Fruit fly (Drosophila melanogaster): ENCODE measurements around the gene CG14668.

Gene CG14668

dm6 chr3R:5369490-5370001, 17.9 kb downstream of the CG14668 start, which contains the start of the genes CG31542 and CG34277:
TSS of gene CG31542 (plus strand) at chr3R:5369540.
TSS of gene CG34277 (plus strand) at chr3R:5369540.
- TF ChIP-seq Sox14 (GFP tag; optimal IDR thresholded peaks at IDR 0.05) (no peak), CG6276 (GFP tag; optimal IDR thresholded peaks at IDR 0.05) (no peak), pdm3 (GFP tag; optimal IDR thresholded peaks at IDR 0.05) (no peak), eg (GFP tag; IDR thresholded peaks at IDR 0.05) (no peak), CG6854 (GFP tag; optimal IDR thresholded peaks at IDR 0.05) (no peak), CG7368 (GFP tag; optimal IDR thresholded peaks at IDR 0.05) (no peak), lz (GFP tag; optimal IDR thresholded peaks at IDR 0.05) (no peak), CG8632 (GFP tag; optimal IDR thresholded peaks at IDR 0.05) (no peak), CG4318 (GFP tag; optimal IDR thresholded peaks at IDR 0.05) (no peak)

- TF ChIP-seq CG8119 (GFP tag; IDR thresholded peaks at IDR 0.05), result peak; percentile 30; the same call in 1 of the 3 replicates
- TF ChIP-seq Ets21C (GFP tag; optimal IDR thresholded peaks at IDR 0.05), result no peak
- no peak for TF ChIP-seq OdsH (GFP tag; optimal IDR thresholded peaks at IDR 0.05)
- no peak for TF ChIP-seq pdm3 (GFP tag; optimal IDR thresholded peaks at IDR 0.05)
- no peak for TF ChIP-seq CG32006 (GFP tag; optimal IDR thresholded peaks at IDR 0.05)
- peak; percentile 17 for TF ChIP-seq CG6854 (GFP tag; optimal IDR thresholded peaks at IDR 0.05)
- TF ChIP-seq CG3032 (tag; optimal IDR thresholded peaks at IDR 0.05), result no peak
- no peak for TF ChIP-seq fkh (GFP tag; optimal IDR thresholded peaks at IDR 0.05)
- TF ChIP-seq CG10631 (GFP tag; optimal IDR thresholded peaks at IDR 0.05), result no peak
- TF ChIP-seq Eip78C (GFP tag), result peak; percentile 26
- no peak for TF ChIP-seq Eip93F (GFP tag; optimal IDR thresholded peaks at IDR 0.05)
- TF ChIP-seq Gug (GFP tag; IDR thresholded peaks at IDR 0.05), result no peak
- no peak for TF ChIP-seq achi (GFP tag; optimal IDR thresholded peaks at IDR 0.05)
- no peak for TF ChIP-seq CG4318 (GFP tag; optimal IDR thresholded peaks at IDR 0.05)
- TF ChIP-seq CG10669 (GFP tag; optimal IDR thresholded peaks at IDR 0.05), result no peak
- no peak for TF ChIP-seq Hr38 (GFP tag; optimal IDR thresholded peaks at IDR 0.05)
- TF ChIP-seq net (GFP tag; optimal IDR thresholded peaks at IDR 0.05), result no peak
- TF ChIP-seq dsx (GFP tag; optimal IDR thresholded peaks at IDR 0.05; ENCODE audit: poor library complexity, severe bottlenecking), result no peak
- no peak for TF ChIP-seq spab (GFP tag; optimal IDR thresholded peaks at IDR 0.05)
- TF ChIP-seq Sox14 (GFP tag; optimal IDR thresholded peaks at IDR 0.05), result peak; percentile 51
- TF ChIP-seq CG11762 (GFP tag; optimal IDR thresholded peaks at IDR 0.05; ENCODE audit: insufficient read depth), result no peak
- no peak for TF ChIP-seq cyc (GFP tag; optimal IDR thresholded peaks at IDR 0.05)
- peak; percentile 3 for TF ChIP-seq lz (GFP tag; optimal IDR thresholded peaks at IDR 0.05)
- no peak for TF ChIP-seq CG6792 (GFP tag; optimal IDR thresholded peaks at IDR 0.05)
- TF ChIP-seq Sox102F (GFP tag; optimal IDR thresholded peaks at IDR 0.05), result no peak
- TF ChIP-seq ss (GFP tag; optimal IDR thresholded peaks at IDR 0.05), result peak in 1 of 2 experiments; percentile 10
- TF ChIP-seq topi (GFP tag; optimal IDR thresholded peaks at IDR 0.05), result peak; percentile 13
- peak; percentile 34 for TF ChIP-seq Hr39 (GFP tag; optimal IDR thresholded peaks at IDR 0.05)
- TF ChIP-seq CG16779 (tag; optimal IDR thresholded peaks at IDR 0.05), result no peak
- no peak for TF ChIP-seq CG6808 (GFP tag; optimal IDR thresholded peaks at IDR 0.05)
- TF ChIP-seq salr (GFP tag; optimal IDR thresholded peaks at IDR 0.05), result peak in 1 of 2 experiments; percentile 6
- TF ChIP-seq CG8632 (GFP tag; optimal IDR thresholded peaks at IDR 0.05), result no peak
- no peak for TF ChIP-seq esn (GFP tag; optimal IDR thresholded peaks at IDR 0.05)
- TF ChIP-seq CG7368 (GFP tag; optimal IDR thresholded peaks at IDR 0.05), result no peak
- no peak for TF ChIP-seq fd85E (GFP tag; optimal IDR thresholded peaks at IDR 0.05)
- TF ChIP-seq acj6 (GFP tag; optimal IDR thresholded peaks at IDR 0.05), result no peak
- no peak for TF ChIP-seq Lpt (GFP tag; optimal IDR thresholded peaks at IDR 0.05)
- TF ChIP-seq Sox15 (GFP tag; optimal IDR thresholded peaks at IDR 0.05), result no peak
- TF ChIP-seq CG3919 (GFP tag; optimal IDR thresholded peaks at IDR 0.05), result peak; percentile 61
- TF ChIP-seq eg (GFP tag; IDR thresholded peaks at IDR 0.05), result peak; percentile 51; the same call in 2 of the 3 replicates
- no peak for TF ChIP-seq fd59A (GFP tag; optimal IDR thresholded peaks at IDR 0.05)
- no peak for TF ChIP-seq CG34406 (GFP tag; optimal IDR thresholded peaks at IDR 0.05)
- TF ChIP-seq CG6276 (GFP tag; optimal IDR thresholded peaks at IDR 0.05), result no peak
- no peak for TF ChIP-seq dac (GFP tag; optimal IDR thresholded peaks at IDR 0.05)
- no peak for TF ChIP-seq CG11294 (GFP tag; IDR thresholded peaks at IDR 0.05)
- TF ChIP-seq CG31627 (GFP tag; optimal IDR thresholded peaks at IDR 0.05), result peak; percentile 23
- TF ChIP-seq Smox (GFP tag; optimal IDR thresholded peaks at IDR 0.05), result no peak
Observed at dm6 chr3R:5368170-5368781, 19.2 kb downstream of the CG14668 start, which contains the start of gene Cerk. TSS of gene Cerk (minus strand) at chr3R:5368306.

Data from whole organism, prepupa.